Worm (Caenorhabditis elegans) whole organism, L3 larva: ENCODE measurements around the gene twnk-1.

Experiments used
- R02D3.7 ChIP-seq: fragments of 150-350 bp; optimal IDR thresholded peaks from 2 replicates; lab custom pipeline; 2014; ENCODE audit warnings: missing biosample characterization, missing genetic modification characterization
- ZK546.5 ChIP-seq: sonication (generic microtip); optimal IDR thresholded peaks from 2 replicates; lab custom pipeline; 2017; ENCODE audit warnings: missing biosample characterization, missing genetic modification characterization
- aly-2 ChIP-seq: fragments of 150-350 bp; optimal IDR thresholded peaks from 2 replicates; lab custom pipeline; 2014; ENCODE audit warnings: missing biosample characterization, missing genetic modification characterization
- ama-1 ChIP-seq: fragments of 150-350 bp; optimal IDR thresholded peaks from 2 replicates; lab custom pipeline; 2018
- ceh-16 ChIP-seq: sonication (generic microtip); optimal IDR thresholded peaks from 2 replicates; lab custom pipeline; 2017; ENCODE audit warnings: missing biosample characterization, missing genetic modification characterization
- ceh-28 ChIP-seq: fragments of 150-350 bp; optimal IDR thresholded peaks from 2 replicates; lab custom pipeline; 2014; ENCODE audit warnings: missing biosample characterization, missing genetic modification reagents, missing genetic modification characterization
- ceh-9 ChIP-seq: sonication (generic microtip); optimal IDR thresholded peaks from 2 replicates; lab custom pipeline; 2018; ENCODE audit warnings: missing biosample characterization, missing genetic modification characterization
- daf-12 ChIP-seq: fragments of 150-350 bp; optimal IDR thresholded peaks from 2 replicates; lab custom pipeline; 2014; ENCODE audit warnings: missing biosample characterization, missing genetic modification reagents, missing genetic modification characterization
- egl-27 ChIP-seq: sonication (generic microtip); optimal IDR thresholded peaks from 4 replicates; lab custom pipeline; 2017; ENCODE audit warnings: missing biosample characterization, missing genetic modification reagents, missing genetic modification characterization
- elt-1 ChIP-seq: fragments of 150-350 bp; optimal IDR thresholded peaks from 2 replicates; lab custom pipeline; 2014; ENCODE audit warnings: missing biosample characterization, missing genetic modification characterization
- elt-2 ChIP-seq: sonication (generic microtip); optimal IDR thresholded peaks from 2 replicates; lab custom pipeline; 2016; ENCODE audit warnings: missing genetic modification reagents, mild to moderate bottlenecking, missing genetic modification characterization, missing compliant biosample characterization
- elt-3 ChIP-seq, 3 experiments: fragments of 150-350 bp in 1 of 3; sonication (generic microtip) in 2 of 3; optimal IDR thresholded peaks; 2 replicates in 2 of 3; 4 replicates in 1 of 3; lab custom pipeline; 2014 to 2017; ENCODE audit warnings: missing biosample characterization in 3 of 3, missing genetic modification characterization in 3 of 3
- eor-1 ChIP-seq, 2 experiments: fragments of 150-350 bp; optimal IDR thresholded peaks; 2 replicates each; lab custom pipeline; 2014 to 2018; ENCODE audit warnings: missing biosample characterization in 2 of 2, missing genetic modification characterization in 2 of 2
- fkh-10 ChIP-seq: sonication (generic microtip); optimal IDR thresholded peaks from 2 replicates; lab custom pipeline; 2017; ENCODE audit warnings: missing biosample characterization, missing genetic modification reagents, missing genetic modification characterization
- fkh-2 ChIP-seq: fragments of 150-350 bp; optimal IDR thresholded peaks from 2 replicates; lab custom pipeline; 2014; ENCODE audit warnings: missing biosample characterization, missing genetic modification reagents, missing genetic modification characterization
- fos-1 ChIP-seq: fragments of 150-350 bp; optimal IDR thresholded peaks from 2 replicates; lab custom pipeline; 2014; ENCODE audit warnings: missing biosample characterization, missing genetic modification characterization
- hmg-11 ChIP-seq: sonication (generic microtip); optimal IDR thresholded peaks from 2 replicates; lab custom pipeline; 2016; ENCODE audit warnings: missing genetic modification characterization, missing compliant biosample characterization
- jun-1 ChIP-seq: fragments of 150-350 bp; optimal IDR thresholded peaks from 2 replicates; lab custom pipeline; 2014; ENCODE audit warnings: missing biosample characterization, missing genetic modification reagents, missing genetic modification characterization
- lin-15B ChIP-seq: fragments of 150-350 bp; optimal IDR thresholded peaks from 2 replicates; lab custom pipeline; 2014; ENCODE audit warnings: missing biosample characterization, missing genetic modification characterization
- lin-39 ChIP-seq: fragments of 150-350 bp; optimal IDR thresholded peaks from 2 replicates; lab custom pipeline; 2018; ENCODE audit warnings: missing biosample characterization, missing genetic modification reagents, missing genetic modification characterization
- lsy-12 ChIP-seq: sonication (generic microtip); optimal IDR thresholded peaks from 2 replicates; lab custom pipeline; 2016; ENCODE audit warnings: mild to moderate bottlenecking, missing genetic modification characterization, missing compliant biosample characterization
- mdl-1 ChIP-seq: fragments of 150-350 bp; optimal IDR thresholded peaks from 2 replicates; lab custom pipeline; 2014; ENCODE audit warnings: missing biosample characterization, missing genetic modification characterization
- mml-1 ChIP-seq: fragments of 150-350 bp; sonication (generic microtip); optimal IDR thresholded peaks from 3 replicates; lab custom pipeline; 2014; ENCODE audit warnings: missing biosample characterization, missing genetic modification characterization
- nfya-1 ChIP-seq: sonication (generic microtip); optimal IDR thresholded peaks from 2 replicates; lab custom pipeline; 2017; ENCODE audit warnings: missing genetic modification characterization, mild to moderate bottlenecking, missing compliant biosample characterization, antibody characterized with exemption, moderate library complexity; ENCODE audit not compliant: insufficient read depth
- nhr-11 ChIP-seq: fragments of 150-350 bp; optimal IDR thresholded peaks from 2 replicates; lab custom pipeline; 2014; ENCODE audit warnings: missing biosample characterization, missing genetic modification characterization
- nhr-12 ChIP-seq: fragments of 150-350 bp; optimal IDR thresholded peaks from 2 replicates; lab custom pipeline; 2014; ENCODE audit warnings: missing biosample characterization, missing genetic modification characterization
- nhr-23 ChIP-seq: fragments of 150-350 bp; optimal IDR thresholded peaks from 2 replicates; lab custom pipeline; 2014; ENCODE audit warnings: missing biosample characterization, missing genetic modification reagents, missing genetic modification characterization
- nhr-237 ChIP-seq: fragments of 150-350 bp; optimal IDR thresholded peaks from 2 replicates; lab custom pipeline; 2014; ENCODE audit warnings: missing biosample characterization, missing genetic modification characterization
- nhr-25 ChIP-seq: sonication (generic microtip); optimal IDR thresholded peaks from 2 replicates; lab custom pipeline; 2017; ENCODE audit warnings: missing biosample characterization, missing genetic modification characterization
- nhr-28 ChIP-seq: fragments of 150-350 bp; optimal IDR thresholded peaks from 2 replicates; lab custom pipeline; 2014; ENCODE audit warnings: missing biosample characterization, missing genetic modification characterization
- nhr-43 ChIP-seq: sonication (generic microtip); optimal IDR thresholded peaks from 2 replicates; lab custom pipeline; 2016; ENCODE audit warnings: mild to moderate bottlenecking, missing genetic modification characterization, missing compliant biosample characterization; ENCODE audit not compliant: poor library complexity, severe bottlenecking
- nhr-67 ChIP-seq: fragments of 150-350 bp; optimal IDR thresholded peaks from 2 replicates; lab custom pipeline; 2014; ENCODE audit warnings: missing biosample characterization, missing genetic modification characterization
- nhr-76 ChIP-seq: fragments of 150-350 bp; sonication (generic microtip); optimal IDR thresholded peaks from 5 replicates; lab custom pipeline; 2014; ENCODE audit warnings: missing biosample characterization, missing genetic modification characterization
- nhr-77 ChIP-seq: fragments of 150-350 bp; optimal IDR thresholded peaks from 2 replicates; lab custom pipeline; 2014; ENCODE audit warnings: missing biosample characterization, missing genetic modification characterization
- pha-4 ChIP-seq: fragments of 150-350 bp; optimal IDR thresholded peaks from 2 replicates; lab custom pipeline; 2014; ENCODE audit warnings: missing biosample characterization, missing genetic modification reagents, missing genetic modification characterization
- pqm-1 ChIP-seq: fragments of 150-350 bp; optimal IDR thresholded peaks from 2 replicates; lab custom pipeline; 2017; ENCODE audit warnings: missing biosample characterization, missing genetic modification characterization, inconsistent platforms
- sea-2 ChIP-seq: fragments of 150-350 bp; sonication (generic microtip); optimal IDR thresholded peaks from 4 replicates; lab custom pipeline; 2014; ENCODE audit warnings: missing biosample characterization, missing genetic modification reagents, missing genetic modification characterization
- skn-1 ChIP-seq: fragments of 150-350 bp; optimal IDR thresholded peaks from 2 replicates; lab custom pipeline; 2014; ENCODE audit warnings: missing biosample characterization, missing genetic modification characterization
- snpc-4 ChIP-seq: fragments of 150-350 bp; optimal IDR thresholded peaks from 2 replicates; lab custom pipeline; 2014; ENCODE audit warnings: missing biosample characterization, missing genetic modification characterization
- tbx-2 ChIP-seq: sonication (generic microtip); optimal IDR thresholded peaks from 2 replicates; lab custom pipeline; 2016; ENCODE audit warnings: mild to moderate bottlenecking, missing genetic modification characterization, missing compliant biosample characterization
- unc-39 ChIP-seq: sonication (generic microtip); optimal IDR thresholded peaks from 4 replicates; lab custom pipeline; 2017; ENCODE audit warnings: missing biosample characterization, missing genetic modification characterization
- unc-62 ChIP-seq: fragments of 150-350 bp; sonication (generic microtip); optimal IDR thresholded peaks from 4 replicates; lab custom pipeline; 2014; ENCODE audit warnings: missing biosample characterization, missing genetic modification reagents, missing genetic modification characterization
- zag-1 ChIP-seq: fragments of 150-350 bp; optimal IDR thresholded peaks from 2 replicates; lab custom pipeline; 2014; ENCODE audit warnings: missing biosample characterization, missing genetic modification characterization
- ztf-11 ChIP-seq: fragments of 150-350 bp; optimal IDR thresholded peaks from 2 replicates; lab custom pipeline; 2014; ENCODE audit warnings: missing biosample characterization, missing genetic modification characterization
- ztf-4 ChIP-seq: fragments of 150-350 bp; optimal IDR thresholded peaks from 2 replicates; lab custom pipeline; 2014; ENCODE audit warnings: missing biosample characterization, missing genetic modification characterization

twnk-1 gene

ce11 chrX:5770648-5771047 lies 20.4 kb upstream of the twnk-1 start, which contains the start of gene C54H2.4:
C54H2.4 (minus strand) TSS chrX:5770748.
- TF ChIP-seq jun-1 (tag; lab: Kevin White, UChicago), result no peak
- TF ChIP-seq skn-1 (tag; lab: Kevin White, UChicago), result no peak
- TF ChIP-seq nhr-77 (tag; lab: Kevin White, UChicago), result no peak
- TF ChIP-seq, all 47 proteins: peak for 0

- TF ChIP-seq nhr-12 (no peak), snpc-4 (tag; lab: Kevin White, UChicago) (no peak), pha-4 (tag; lab: Kevin White, UChicago) (peak; percentile 85)
Observed at ce11 chrX:5772538-5773154, 18.4 kb upstream of the twnk-1 start.

ce11 chrX:5773471-5773870 lies 17.5 kb upstream of the twnk-1 start, which contains the start of gene sym-3:
sym-3 (plus strand) TSS chrX:5773771.
- TF ChIP-seq nhr-25 (tag; lab: Kevin White, UChicago), result no peak
- no peak for TF ChIP-seq nhr-23 (tag; lab: Kevin White, UChicago)
- TF ChIP-seq ztf-4 (tag; lab: Kevin White, UChicago), result no peak
- no peak for TF ChIP-seq skn-1 (tag; lab: Kevin White, UChicago)
- no peak for TF ChIP-seq unc-39
- no peak for TF ChIP-seq sea-2 (GFP tag; lab: Kevin White, UChicago)
- TF ChIP-seq daf-12 (tag; lab: Kevin White, UChicago), result no peak
- no peak for TF ChIP-seq egl-27
- no peak for TF ChIP-seq ztf-11 (tag; lab: Kevin White, UChicago)
- no peak for TF ChIP-seq fkh-2 (tag; lab: Kevin White, UChicago)
- no peak for TF ChIP-seq nhr-28 (tag; lab: Kevin White, UChicago)
- no peak for TF ChIP-seq ZK546.5 (tag; lab: Kevin White, UChicago)
- TF ChIP-seq fkh-10, result no peak

ce11 chrX:5775804-5776252 lies 15.2 kb upstream of the twnk-1 start:
- TF ChIP-seq unc-62, result no peak
- TF ChIP-seq tbx-2 (tag; lab: Kevin White, UChicago), result peak; percentile 17
- TF ChIP-seq pha-4 (tag; lab: Kevin White, UChicago), result peak; percentile 51
- TF ChIP-seq lin-39, result peak; percentile 72
- TF ChIP-seq unc-39, result no peak
- no peak for TF ChIP-seq nhr-11 (tag; lab: Kevin White, UChicago)
- no peak for TF ChIP-seq skn-1 (tag; lab: Kevin White, UChicago)
- TF ChIP-seq R02D3.7, result no peak
- TF ChIP-seq lin-15B (tag; lab: Kevin White, UChicago), result peak; percentile 69
- no peak for TF ChIP-seq nhr-77 (tag; lab: Kevin White, UChicago)
- TF ChIP-seq ama-1 (lab: Kevin White, UChicago), result no peak
- TF ChIP-seq mml-1 (tag; lab: Kevin White, UChicago), result no peak
- TF ChIP-seq nhr-76 (tag; lab: Kevin White, UChicago), result no peak
- TF ChIP-seq nfya-1 (tag; lab: Kevin White, UChicago), result peak; percentile 69
- peak; percentile 80 for TF ChIP-seq nhr-23 (tag; lab: Kevin White, UChicago)
- TF ChIP-seq pqm-1 (tag; lab: Kevin White, UChicago), result peak; percentile 1
- peak; percentile 24 for TF ChIP-seq fkh-10
- no peak for TF ChIP-seq fos-1 (tag; lab: Kevin White, UChicago)
- TF ChIP-seq ceh-16 (tag; lab: Kevin White, UChicago), result peak; percentile 27
- TF ChIP-seq nhr-12, result no peak
- peak; percentile 50 for TF ChIP-seq hmg-11 (tag; lab: Kevin White, UChicago)
- TF ChIP-seq ztf-4 (tag; lab: Kevin White, UChicago), result no peak
- no peak for TF ChIP-seq aly-2 (tag; lab: Kevin White, UChicago)
- no peak for TF ChIP-seq lsy-12 (tag; lab: Kevin White, UChicago)
- no peak for TF ChIP-seq elt-3 (tag; optimal IDR thresholded peaks at IDR 0.05; lab: Kevin White, UChicago)
- TF ChIP-seq nhr-67 (tag; lab: Kevin White, UChicago), result no peak
- TF ChIP-seq zag-1, result no peak
- TF ChIP-seq ceh-28 (tag; lab: Kevin White, UChicago), result no peak
- no peak for TF ChIP-seq nhr-237
- TF ChIP-seq mdl-1 (tag; lab: Kevin White, UChicago), result no peak
- TF ChIP-seq egl-27, result no peak
- TF ChIP-seq elt-2 (tag; lab: Kevin White, UChicago), result peak; percentile 75
- no peak for TF ChIP-seq eor-1 (tag; optimal IDR thresholded peaks at IDR 0.05; lab: Kevin White, UChicago)
- TF ChIP-seq nhr-28 (tag; lab: Kevin White, UChicago), result no peak
- no peak for TF ChIP-seq elt-1 (tag; lab: Kevin White, UChicago)
- no peak for TF ChIP-seq ZK546.5 (tag; lab: Kevin White, UChicago)
- no peak for TF ChIP-seq daf-12 (tag; lab: Kevin White, UChicago)
- TF ChIP-seq ceh-9, result no peak
- TF ChIP-seq nhr-25 (tag; lab: Kevin White, UChicago), result no peak
- no peak for TF ChIP-seq fkh-2 (tag; lab: Kevin White, UChicago)
- peak; percentile 68 for TF ChIP-seq snpc-4 (tag; lab: Kevin White, UChicago)
- no peak for TF ChIP-seq jun-1 (tag; lab: Kevin White, UChicago)
- no peak for TF ChIP-seq nhr-43 (tag; lab: Kevin White, UChicago)
